Worm (Caenorhabditis elegans) whole organism, L3 larva: ENCODE results near the gene sru-44.

Source experiments
- R02D3.7 ChIP-seq: fragments of 150-350 bp; optimal IDR thresholded peaks from 2 replicates; lab custom pipeline; 2014; ENCODE audit warnings: missing biosample characterization, missing genetic modification characterization
- aly-2 ChIP-seq: fragments of 150-350 bp; optimal IDR thresholded peaks from 2 replicates; lab custom pipeline; 2014; ENCODE audit warnings: missing biosample characterization, missing genetic modification characterization
- ama-1 ChIP-seq: fragments of 150-350 bp; optimal IDR thresholded peaks from 2 replicates; lab custom pipeline; 2018
- ceh-28 ChIP-seq: fragments of 150-350 bp; optimal IDR thresholded peaks from 2 replicates; lab custom pipeline; 2014; ENCODE audit warnings: missing biosample characterization, missing genetic modification reagents, missing genetic modification characterization
- daf-12 ChIP-seq: fragments of 150-350 bp; optimal IDR thresholded peaks from 2 replicates; lab custom pipeline; 2014; ENCODE audit warnings: missing biosample characterization, missing genetic modification reagents, missing genetic modification characterization
- egl-27 ChIP-seq: sonication (generic microtip); optimal IDR thresholded peaks from 4 replicates; lab custom pipeline; 2017; ENCODE audit warnings: missing biosample characterization, missing genetic modification reagents, missing genetic modification characterization
- egl-5 ChIP-seq: fragments of 150-350 bp; optimal IDR thresholded peaks from 2 replicates; lab custom pipeline; 2017; ENCODE audit warnings: missing biosample characterization, missing genetic modification reagents, missing genetic modification characterization, inconsistent platforms
- elt-2 ChIP-seq: sonication (generic microtip); optimal IDR thresholded peaks from 2 replicates; lab custom pipeline; 2016; ENCODE audit warnings: missing genetic modification reagents, mild to moderate bottlenecking, missing genetic modification characterization, missing compliant biosample characterization
- elt-3 ChIP-seq, 3 experiments: fragments of 150-350 bp in 1 of 3; sonication (generic microtip) in 2 of 3; optimal IDR thresholded peaks; 2 replicates in 2 of 3; 4 replicates in 1 of 3; lab custom pipeline; 2014 to 2017; ENCODE audit warnings: missing biosample characterization in 3 of 3, missing genetic modification characterization in 3 of 3
- eor-1 ChIP-seq, 2 experiments: fragments of 150-350 bp; optimal IDR thresholded peaks; 2 replicates each; lab custom pipeline; 2014 to 2018; ENCODE audit warnings: missing biosample characterization in 2 of 2, missing genetic modification characterization in 2 of 2
- fkh-10 ChIP-seq: sonication (generic microtip); optimal IDR thresholded peaks from 2 replicates; lab custom pipeline; 2017; ENCODE audit warnings: missing biosample characterization, missing genetic modification reagents, missing genetic modification characterization
- fkh-2 ChIP-seq: fragments of 150-350 bp; optimal IDR thresholded peaks from 2 replicates; lab custom pipeline; 2014; ENCODE audit warnings: missing biosample characterization, missing genetic modification reagents, missing genetic modification characterization
- fos-1 ChIP-seq: fragments of 150-350 bp; optimal IDR thresholded peaks from 2 replicates; lab custom pipeline; 2014; ENCODE audit warnings: missing biosample characterization, missing genetic modification characterization
- hmg-11 ChIP-seq: sonication (generic microtip); optimal IDR thresholded peaks from 2 replicates; lab custom pipeline; 2016; ENCODE audit warnings: missing genetic modification characterization, missing compliant biosample characterization
- lin-15B ChIP-seq: fragments of 150-350 bp; optimal IDR thresholded peaks from 2 replicates; lab custom pipeline; 2014; ENCODE audit warnings: missing biosample characterization, missing genetic modification characterization
- lin-39 ChIP-seq: fragments of 150-350 bp; optimal IDR thresholded peaks from 2 replicates; lab custom pipeline; 2018; ENCODE audit warnings: missing biosample characterization, missing genetic modification reagents, missing genetic modification characterization
- lsy-12 ChIP-seq: sonication (generic microtip); optimal IDR thresholded peaks from 2 replicates; lab custom pipeline; 2016; ENCODE audit warnings: mild to moderate bottlenecking, missing genetic modification characterization, missing compliant biosample characterization
- nfya-1 ChIP-seq: sonication (generic microtip); optimal IDR thresholded peaks from 2 replicates; lab custom pipeline; 2017; ENCODE audit warnings: missing genetic modification characterization, mild to moderate bottlenecking, missing compliant biosample characterization, antibody characterized with exemption, moderate library complexity; ENCODE audit not compliant: insufficient read depth
- nhr-11 ChIP-seq: fragments of 150-350 bp; optimal IDR thresholded peaks from 2 replicates; lab custom pipeline; 2014; ENCODE audit warnings: missing biosample characterization, missing genetic modification characterization
- nhr-23 ChIP-seq: fragments of 150-350 bp; optimal IDR thresholded peaks from 2 replicates; lab custom pipeline; 2014; ENCODE audit warnings: missing biosample characterization, missing genetic modification reagents, missing genetic modification characterization
- nhr-237 ChIP-seq: fragments of 150-350 bp; optimal IDR thresholded peaks from 2 replicates; lab custom pipeline; 2014; ENCODE audit warnings: missing biosample characterization, missing genetic modification characterization
- nhr-25 ChIP-seq: sonication (generic microtip); optimal IDR thresholded peaks from 2 replicates; lab custom pipeline; 2017; ENCODE audit warnings: missing biosample characterization, missing genetic modification characterization
- nhr-67 ChIP-seq: fragments of 150-350 bp; optimal IDR thresholded peaks from 2 replicates; lab custom pipeline; 2014; ENCODE audit warnings: missing biosample characterization, missing genetic modification characterization
- nhr-76 ChIP-seq: fragments of 150-350 bp; sonication (generic microtip); optimal IDR thresholded peaks from 5 replicates; lab custom pipeline; 2014; ENCODE audit warnings: missing biosample characterization, missing genetic modification characterization
- pha-4 ChIP-seq: fragments of 150-350 bp; optimal IDR thresholded peaks from 2 replicates; lab custom pipeline; 2014; ENCODE audit warnings: missing biosample characterization, missing genetic modification reagents, missing genetic modification characterization
- pqm-1 ChIP-seq: fragments of 150-350 bp; optimal IDR thresholded peaks from 2 replicates; lab custom pipeline; 2017; ENCODE audit warnings: missing biosample characterization, missing genetic modification characterization, inconsistent platforms
- sea-2 ChIP-seq: fragments of 150-350 bp; sonication (generic microtip); optimal IDR thresholded peaks from 4 replicates; lab custom pipeline; 2014; ENCODE audit warnings: missing biosample characterization, missing genetic modification reagents, missing genetic modification characterization
- skn-1 ChIP-seq: fragments of 150-350 bp; optimal IDR thresholded peaks from 2 replicates; lab custom pipeline; 2014; ENCODE audit warnings: missing biosample characterization, missing genetic modification characterization
- snpc-4 ChIP-seq: fragments of 150-350 bp; optimal IDR thresholded peaks from 2 replicates; lab custom pipeline; 2014; ENCODE audit warnings: missing biosample characterization, missing genetic modification characterization
- tbx-2 ChIP-seq: sonication (generic microtip); optimal IDR thresholded peaks from 2 replicates; lab custom pipeline; 2016; ENCODE audit warnings: mild to moderate bottlenecking, missing genetic modification characterization, missing compliant biosample characterization
- unc-39 ChIP-seq: sonication (generic microtip); optimal IDR thresholded peaks from 4 replicates; lab custom pipeline; 2017; ENCODE audit warnings: missing biosample characterization, missing genetic modification characterization
- unc-62 ChIP-seq: fragments of 150-350 bp; sonication (generic microtip); optimal IDR thresholded peaks from 4 replicates; lab custom pipeline; 2014; ENCODE audit warnings: missing biosample characterization, missing genetic modification reagents, missing genetic modification characterization
- zag-1 ChIP-seq: fragments of 150-350 bp; optimal IDR thresholded peaks from 2 replicates; lab custom pipeline; 2014; ENCODE audit warnings: missing biosample characterization, missing genetic modification characterization
- ztf-11 ChIP-seq: fragments of 150-350 bp; optimal IDR thresholded peaks from 2 replicates; lab custom pipeline; 2014; ENCODE audit warnings: missing biosample characterization, missing genetic modification characterization
- ztf-4 ChIP-seq: fragments of 150-350 bp; optimal IDR thresholded peaks from 2 replicates; lab custom pipeline; 2014; ENCODE audit warnings: missing biosample characterization, missing genetic modification characterization

Gene sru-44

ce11 chrV:16499006-16499405 lies 31.3 kb upstream of the sru-44 start, which contains the start of gene F36D3.1:
Gene F36D3.1, plus strand, starts transcription at chrV:16499352.
- TF ChIP-seq hmg-11 (tag; lab: Kevin White, UChicago) (peak; percentile 22), lin-15B (tag; lab: Kevin White, UChicago) (peak; percentile 64), elt-3 (tag; optimal IDR thresholded peaks at IDR 0.05; lab: Kevin White, UChicago) (no peak), ztf-4 (tag; lab: Kevin White, UChicago) (no peak), pha-4 (peak; percentile 58), elt-2 (tag; lab: Kevin White, UChicago) (peak; percentile 19), nhr-67 (tag; lab: Kevin White, UChicago) (no peak), ceh-28 (tag; lab: Kevin White, UChicago) (peak; percentile 36), nfya-1 (peak; percentile 70), snpc-4 (peak; percentile 70), eor-1 (tag; optimal IDR thresholded peaks at IDR 0.05; lab: Kevin White, UChicago) (no peak), lin-39 (tag; lab: Kevin White, UChicago) (no peak), ama-1 (no peak), skn-1 (tag; lab: Kevin White, UChicago) (peak; percentile 15)

- no peak for TF ChIP-seq nhr-76 (tag; lab: Kevin White, UChicago)
- no peak for TF ChIP-seq nhr-25 (tag; lab: Kevin White, UChicago)
- no peak for TF ChIP-seq unc-62 (GFP tag; lab: Kevin White, UChicago)
- TF ChIP-seq fkh-2: no peak
- TF ChIP-seq nhr-23 (tag; lab: Kevin White, UChicago): no peak
- TF ChIP-seq zag-1 (tag; lab: Kevin White, UChicago): no peak
- no peak for TF ChIP-seq fos-1
- no peak for TF ChIP-seq tbx-2 (tag; lab: Kevin White, UChicago)
- no peak for TF ChIP-seq egl-27 (tag; lab: Kevin White, UChicago)
Observed at ce11 chrV:16497504-16497903, 29.8 kb upstream of the sru-44 start, which contains the start of gene srh-136. Gene srh-136, minus strand, starts transcription at chrV:16497596.

DNA sequence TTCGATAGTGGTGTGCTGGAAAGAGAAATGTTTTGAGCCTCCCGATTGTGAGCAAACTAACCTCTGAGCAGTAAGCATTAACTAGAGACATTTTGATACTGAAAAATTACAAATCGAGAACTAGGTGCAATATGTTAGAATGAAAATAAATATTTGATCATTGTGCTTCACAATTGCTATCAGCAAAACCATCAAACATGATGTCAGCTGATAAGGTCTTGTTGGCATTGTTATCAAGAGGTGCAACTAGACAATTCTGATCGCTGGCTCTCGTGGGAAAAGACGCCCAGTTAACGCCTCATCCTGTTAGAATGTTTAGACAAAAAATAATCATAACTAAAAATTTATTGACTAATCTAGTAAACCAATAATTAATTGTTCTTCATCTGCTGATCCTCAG lies 26.6 kb upstream of the sru-44 start, which contains the start of gene comt-2:
comt-2 (minus strand) TSS at position 131 of the 400 bp plus-strand sequence.
- no peak for TF ChIP-seq nfya-1
- peak; percentile 88 for TF ChIP-seq elt-2 (tag; lab: Kevin White, UChicago)
- peak; percentile 63 for TF ChIP-seq pqm-1 (tag; lab: Kevin White, UChicago)
- no peak for TF ChIP-seq R02D3.7 (tag; lab: Kevin White, UChicago)
- TF ChIP-seq nhr-76 (tag; lab: Kevin White, UChicago): no peak

DNA sequence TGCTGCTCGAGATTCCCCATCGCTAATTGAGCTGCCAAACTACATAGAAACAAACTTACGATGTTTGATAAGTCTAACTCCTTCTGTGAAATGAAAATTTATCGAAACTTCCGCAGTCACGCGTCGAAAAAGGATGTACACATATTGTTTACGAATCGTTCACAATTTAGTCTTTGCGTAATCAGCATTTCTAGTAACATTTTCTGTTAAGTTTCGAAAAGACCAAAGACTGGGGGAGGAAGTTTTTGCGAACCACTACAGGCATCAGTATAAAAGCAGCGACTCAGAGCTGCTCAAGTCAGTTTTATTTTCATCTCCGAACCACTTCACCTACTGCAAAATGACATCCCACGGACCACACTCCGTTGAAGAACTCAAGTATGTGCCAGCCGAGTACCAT lies 20.4 kb upstream of the sru-44 start, which contains the start of gene sqst-4:
sqst-4 (plus strand) TSS at position 301 of the 400 bp plus-strand sequence.
- TF ChIP-seq ztf-11 (tag; lab: Kevin White, UChicago) (no peak), unc-39 (tag; lab: Kevin White, UChicago) (no peak), lsy-12 (tag; lab: Kevin White, UChicago) (no peak), fkh-2 (no peak), egl-27 (tag; lab: Kevin White, UChicago) (no peak), lin-15B (tag; lab: Kevin White, UChicago) (no peak), nfya-1 (no peak), aly-2 (tag; lab: Kevin White, UChicago) (no peak), nhr-25 (tag; lab: Kevin White, UChicago) (no peak), daf-12 (tag; lab: Kevin White, UChicago) (no peak), nhr-67 (tag; lab: Kevin White, UChicago) (no peak), egl-5 (tag; lab: Kevin White, UChicago) (no peak), hmg-11 (tag; lab: Kevin White, UChicago) (no peak), ztf-4 (tag; lab: Kevin White, UChicago) (no peak), sea-2 (no peak), eor-1 (tag; optimal IDR thresholded peaks at IDR 0.05; lab: Kevin White, UChicago) (no peak), nhr-237 (tag; lab: Kevin White, UChicago) (no peak), nhr-11 (no peak), fkh-10 (GFP tag; lab: Kevin White, UChicago) (no peak)

- no peak for TF ChIP-seq snpc-4
- peak; percentile 10 for TF ChIP-seq elt-2 (tag; lab: Kevin White, UChicago)
- no peak for TF ChIP-seq nhr-11
Observed at ce11 chrV:16487474-16487873, 19.7 kb upstream of the sru-44 start, which contains the start of gene Y32B12A.5. Gene Y32B12A.5, minus strand, starts transcription at chrV:16487574.
